Worm (Caenorhabditis elegans): ENCODE results near the gene ech-5.

- TF ChIP-seq pes-1 (GFP tag; IDR thresholded peaks at IDR 0.05), result no peak
- TF ChIP-seq aly-1 (tag; optimal IDR thresholded peaks at IDR 0.05), result no peak
- TF ChIP-seq ama-1 (optimal IDR thresholded peaks at IDR 0.05), result no peak
- TF ChIP-seq ets-7 (tag; optimal IDR thresholded peaks at IDR 0.05), result no peak
- TF ChIP-seq B0310.2 (tag; optimal IDR thresholded peaks at IDR 0.05), result no peak
Measured at ce11 chrIV:782393-782792, 14.4 kb upstream of the ech-5 start.

Measured in whole organism, early embryonic.